Fruit fly (Drosophila melanogaster): ENCODE data around the gene TfIIB.

Gene TfIIB

dm6 chr2L:10381890-10382450, 49.2 kb upstream of the TfIIB start, which contains the start of gene CG5096 (continued):
- TF ChIP-seq maf-S (GFP tag; optimal IDR thresholded peaks at IDR 0.05) (peak; percentile 67), CG1603 (tag; optimal IDR thresholded peaks at IDR 0.05) (peak; percentile 84), Xrp1 (GFP tag; IDR thresholded peaks at IDR 0.05) (peak; percentile 89), sd (tag; optimal IDR thresholded peaks at IDR 0.05) (peak; percentile 91), CG8944 (GFP tag; optimal IDR thresholded peaks at IDR 0.05) (peak; percentile 43), CG10959 (GFP tag; IDR thresholded peaks at IDR 0.05) (peak; percentile 51; the same call in 1 of the 2 replicates), zen2 (GFP tag; IDR thresholded peaks at IDR 0.05; ENCODE audit: partially characterized antibody) (no peak), ap (GFP tag; IDR thresholded peaks at IDR 0.05) (peak; percentile 84), CG2875 (GFP tag; optimal IDR thresholded peaks at IDR 0.05) (peak; percentile 59), CG12942 (GFP tag; optimal IDR thresholded peaks at IDR 0.05) (peak; percentile 76), CG17361 (GFP tag; IDR thresholded peaks at IDR 0.05) (peak; percentile 84; the same call in 2 of the 3 replicates), CG18619 (GFP tag; optimal IDR thresholded peaks at IDR 0.05) (peak; percentile 83), kni (GFP tag; optimal IDR thresholded peaks at IDR 0.05) (no peak), Hsf (GFP tag; optimal IDR thresholded peaks at IDR 0.05) (peak; percentile 79), gsb-n (tag; optimal IDR thresholded peaks at IDR 0.05) (peak; percentile 72), Dip2 (GFP tag; IDR thresholded peaks at IDR 0.05) (no peak), Adf1 (GFP tag; IDR thresholded peaks at IDR 0.05) (peak; percentile 76), Scr (GFP tag; IDR thresholded peaks at IDR 0.05; ENCODE audit: partially characterized antibody) (no peak), sens (GFP tag) (peak; percentile 92), tap (tag; optimal IDR thresholded peaks at IDR 0.05) (peak; percentile 94), Sox100B (GFP tag; optimal IDR thresholded peaks at IDR 0.05) (peak; percentile 83), chinmo (GFP tag; IDR thresholded peaks at IDR 0.05; ENCODE audit: partially characterized antibody) (no peak), caup (GFP tag; optimal IDR thresholded peaks at IDR 0.05; ENCODE audit: severe bottlenecking) (peak; percentile 93), CG17328 (GFP tag; IDR thresholded peaks at IDR 0.05) (peak; percentile 83), CoRest (tag; optimal IDR thresholded peaks at IDR 0.05) (peak; percentile 93), Xbp1 (GFP tag; optimal IDR thresholded peaks at IDR 0.05) (peak; percentile 78), gt (GFP tag; IDR thresholded peaks at IDR 0.05) (no peak), CG14667 (GFP tag; IDR thresholded peaks at IDR 0.05) (no peak; the same call in 1 of the 2 replicates), CG17359 (tag; optimal IDR thresholded peaks at IDR 0.05) (peak; percentile 94), nmo (GFP tag; optimal IDR thresholded peaks at IDR 0.05) (peak; percentile 88), cas (GFP tag; IDR thresholded peaks at IDR 0.05) (peak; percentile 76; the same call in 1 of the 2 replicates), dysf (GFP tag; IDR thresholded peaks at IDR 0.05) (peak; percentile 90), lilli (GFP tag; optimal IDR thresholded peaks at IDR 0.05) (peak; percentile 93), nerfin-2 (GFP tag; IDR thresholded peaks at IDR 0.05; ENCODE audit: partially characterized antibody) (no peak), danr (GFP tag; IDR thresholded peaks at IDR 0.05) (peak; percentile 81), ken (GFP tag; IDR thresholded peaks at IDR 0.05) (peak; percentile 81; the same call in 2 of the 3 replicates), CG32767 (GFP tag; IDR thresholded peaks at IDR 0.05) (peak; percentile 82), tio (GFP tag; optimal IDR thresholded peaks at IDR 0.05) (peak; percentile 68), Oaz (GFP tag; IDR thresholded peaks at IDR 0.05) (peak; percentile 85), CG12104 (GFP tag; optimal IDR thresholded peaks at IDR 0.05) (peak; percentile 66), HmgZ (tag; optimal IDR thresholded peaks at IDR 0.05) (peak; percentile 95), CG1832 (GFP tag; optimal IDR thresholded peaks at IDR 0.05) (no peak), CG3838 (GFP tag; optimal IDR thresholded peaks at IDR 0.05) (peak; percentile 49), CG12659 (GFP tag; optimal IDR thresholded peaks at IDR 0.05) (peak; percentile 90), CG6813 (GFP tag; optimal IDR thresholded peaks at IDR 0.05) (peak; percentile 87), CG1792 (GFP tag; optimal IDR thresholded peaks at IDR 0.05) (peak; percentile 78), Optix (GFP tag; IDR thresholded peaks at IDR 0.05) (no peak), Abd-B (GFP tag; optimal IDR thresholded peaks at IDR 0.05) (no peak), sna (GFP tag; IDR thresholded peaks at IDR 0.05; ENCODE audit: partially characterized antibody) (no peak), CG4730 (GFP tag; IDR thresholded peaks at IDR 0.05) (peak; percentile 80)
